Worm (Caenorhabditis elegans) whole organism, L3 larva: ENCODE measurements around the gene F37A8.1.

ENCODE experiments used
- ama-1 ChIP-seq: fragments of 150-350 bp; optimal IDR thresholded peaks from 2 replicates; lab custom pipeline; 2018
- fkh-10 ChIP-seq: sonication (generic microtip); optimal IDR thresholded peaks from 2 replicates; lab custom pipeline; 2017; ENCODE audit warnings: missing biosample characterization, missing genetic modification reagents, missing genetic modification characterization
- nfya-1 ChIP-seq: sonication (generic microtip); optimal IDR thresholded peaks from 2 replicates; lab custom pipeline; 2017; ENCODE audit warnings: missing genetic modification characterization, mild to moderate bottlenecking, missing compliant biosample characterization, antibody characterized with exemption, moderate library complexity; ENCODE audit not compliant: insufficient read depth
- nhr-12 ChIP-seq: fragments of 150-350 bp; optimal IDR thresholded peaks from 2 replicates; lab custom pipeline; 2014; ENCODE audit warnings: missing biosample characterization, missing genetic modification characterization
- nhr-43 ChIP-seq: sonication (generic microtip); optimal IDR thresholded peaks from 2 replicates; lab custom pipeline; 2016; ENCODE audit warnings: mild to moderate bottlenecking, missing genetic modification characterization, missing compliant biosample characterization; ENCODE audit not compliant: poor library complexity, severe bottlenecking
- pqm-1 ChIP-seq: fragments of 150-350 bp; optimal IDR thresholded peaks from 2 replicates; lab custom pipeline; 2017; ENCODE audit warnings: missing biosample characterization, missing genetic modification characterization, inconsistent platforms
- tbx-2 ChIP-seq: sonication (generic microtip); optimal IDR thresholded peaks from 2 replicates; lab custom pipeline; 2016; ENCODE audit warnings: mild to moderate bottlenecking, missing genetic modification characterization, missing compliant biosample characterization

DNA sequence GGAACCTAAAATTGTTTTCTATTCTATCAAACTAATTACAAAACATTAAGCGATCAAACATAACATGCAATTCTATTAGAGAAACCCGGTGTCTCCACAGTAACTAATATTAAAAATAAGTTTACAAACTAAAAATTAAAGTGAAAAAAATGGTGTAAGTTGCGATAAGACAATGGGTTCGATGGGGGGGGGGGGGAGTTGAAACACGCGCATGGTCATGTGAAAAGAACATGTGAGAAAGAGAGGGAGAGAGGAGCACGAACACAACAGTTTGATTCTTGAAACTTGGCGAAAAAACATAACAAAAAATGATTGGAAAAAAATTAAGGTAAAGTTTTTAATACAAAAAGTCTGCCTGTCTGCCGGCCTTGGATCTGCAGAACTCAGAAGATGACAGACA, 48.8 kb downstream of the F37A8.1 start:
- TF ChIP-seq pqm-1: no peak
- no peak for TF ChIP-seq fkh-10 (GFP tag; lab: Kevin White, UChicago)
- TF ChIP-seq nhr-12 (tag; lab: Kevin White, UChicago): no peak
- no peak for TF ChIP-seq nhr-43 (tag; lab: Kevin White, UChicago)
- no peak for TF ChIP-seq ama-1 (lab: Kevin White, UChicago)
- TF ChIP-seq tbx-2 (tag; lab: Kevin White, UChicago): no peak
- TF ChIP-seq nfya-1 (tag; lab: Kevin White, UChicago): no peak
